ENCODE assay signal across 5 worm cellular contexts in the genomic region with DNA sequence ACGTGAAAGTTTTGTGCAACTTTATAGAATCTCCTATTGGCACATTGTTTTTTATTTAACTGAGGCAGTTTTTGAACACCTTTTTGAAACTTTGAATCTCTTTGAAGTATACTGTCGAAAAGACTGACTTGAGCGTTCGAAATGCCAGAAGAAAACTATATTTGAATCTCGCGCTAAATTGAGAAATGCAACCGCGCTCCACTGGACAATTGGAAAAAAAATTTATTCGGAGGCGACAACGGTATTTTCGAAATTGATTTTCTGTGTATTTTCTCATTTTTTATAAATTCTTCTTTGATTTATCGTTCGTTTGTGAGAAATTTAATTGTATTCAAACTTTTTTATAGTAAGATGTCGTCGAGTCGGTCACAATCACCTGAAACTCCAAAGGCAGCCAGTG.
TF ChIP-seq lines count a peak whose summit lies in the region.

A gene (plus strand): TSS at position 348 of the 400 bp plus-strand sequence.

TF ChIP-seq in whole organism, L1 larva, 84 proteins besides CTCF, POLR2A, EP300 and RAD21 (continued from another document and continues in another):
- TF ChIP-seq tlp-1 (tag; optimal IDR thresholded peaks at IDR 0.05; lab: Kevin White, UChicago) (no peak), dsc-1 (tag; optimal IDR thresholded peaks at IDR 0.05; lab: Kevin White, UChicago) (peak; percentile 49), hlh-17 (GFP tag; optimal IDR thresholded peaks at IDR 0.05; lab: Kevin White, UChicago; ENCODE audit: borderline replicate concordance) (no peak), nhr-11 (tag; optimal IDR thresholded peaks at IDR 0.05; lab: Kevin White, UChicago) (no peak), unc-98 (GFP tag; IDR thresholded peaks at IDR 0.05; lab: Robert Waterston, UW) (no peak), irx-1 (tag; optimal IDR thresholded peaks at IDR 0.05; lab: Kevin White, UChicago) (peak; percentile 19), ztf-11 (tag; optimal IDR thresholded peaks at IDR 0.05; lab: Kevin White, UChicago) (peak in 1 of 2 experiments; percentile 11), nhr-84 (tag; optimal IDR thresholded peaks at IDR 0.05; lab: Kevin White, UChicago) (no peak), snu-23 (GFP tag; optimal IDR thresholded peaks at IDR 0.05; lab: Kevin White, UChicago) (peak; percentile 70), efl-3 (GFP tag; optimal IDR thresholded peaks at IDR 0.05; lab: Kevin White, UChicago) (no peak), nhr-47 (tag; optimal IDR thresholded peaks at IDR 0.05; lab: Kevin White, UChicago) (peak; percentile 78), jun-1 (tag; optimal IDR thresholded peaks at IDR 0.05; lab: Kevin White, UChicago) (peak; percentile 22), C16A3.4 (tag; optimal IDR thresholded peaks at IDR 0.05; lab: Kevin White, UChicago) (peak; percentile 54), C04F5.9 (tag; optimal IDR thresholded peaks at IDR 0.05; lab: Kevin White, UChicago) (peak; percentile 10), mep-1 (tag; optimal IDR thresholded peaks at IDR 0.05; lab: Kevin White, UChicago) (peak; percentile 56), ceh-82 (tag; optimal IDR thresholded peaks at IDR 0.05; lab: Kevin White, UChicago) (peak; percentile 8 to 59 (median 50)), fkh-8 (tag; optimal IDR thresholded peaks at IDR 0.05; lab: Kevin White, UChicago) (no peak), lin-13 (GFP tag; optimal IDR thresholded peaks at IDR 0.05; lab: Kevin White, UChicago) (no peak), lsy-2 (tag; optimal IDR thresholded peaks at IDR 0.05; lab: Kevin White, UChicago) (peak; percentile 67 to 82), tbx-2 (tag; optimal IDR thresholded peaks at IDR 0.05; lab: Kevin White, UChicago) (peak; percentile 59), rnt-1 (tag; optimal IDR thresholded peaks at IDR 0.05; lab: Kevin White, UChicago) (peak; percentile 67), nhr-85 (tag; lab: Kevin White, UChicago) (peak; percentile 44), skn-1 (tag; optimal IDR thresholded peaks at IDR 0.05; lab: Kevin White, UChicago) (peak; percentile 26), isw-1 (GFP tag; IDR thresholded peaks at IDR 0.05; lab: Robert Waterston, UW) (no peak; the same call in none of the 2 replicates), ceh-8 (GFP tag; optimal IDR thresholded peaks at IDR 0.05; lab: Kevin White, UChicago) (no peak)

TF ChIP-seq in whole organism, L2 larva, 48 proteins besides CTCF, POLR2A, EP300 and RAD21 (continued from another document):
- TF ChIP-seq ama-1 (optimal IDR thresholded peaks at IDR 0.05; lab: Kevin White, UChicago): no peak
- TF ChIP-seq ztf-11 (tag; optimal IDR thresholded peaks at IDR 0.05; lab: Kevin White, UChicago): no peak
- no peak for TF ChIP-seq nhr-12 (tag; optimal IDR thresholded peaks at IDR 0.05; lab: Kevin White, UChicago)
- no peak for TF ChIP-seq R02D3.7 (tag; optimal IDR thresholded peaks at IDR 0.05; lab: Kevin White, UChicago)
- peak; percentile 42 for TF ChIP-seq sma-3 (GFP tag; optimal IDR thresholded peaks at IDR 0.05; lab: Kevin White, UChicago)
- peak; percentile 97 for TF ChIP-seq gmeb-1 (tag; optimal IDR thresholded peaks at IDR 0.05; lab: Kevin White, UChicago)
- TF ChIP-seq nhr-129 (tag; optimal IDR thresholded peaks at IDR 0.05; lab: Kevin White, UChicago): peak; percentile 59
- TF ChIP-seq sem-4 (tag; optimal IDR thresholded peaks at IDR 0.05; lab: Kevin White, UChicago): peak; percentile 37
- no peak for TF ChIP-seq skn-1 (tag; optimal IDR thresholded peaks at IDR 0.05; lab: Kevin White, UChicago)
- TF ChIP-seq dmd-4 (tag; optimal IDR thresholded peaks at IDR 0.05; lab: Kevin White, UChicago): no peak
- TF ChIP-seq alr-1 (tag; optimal IDR thresholded peaks at IDR 0.05; lab: Kevin White, UChicago): no peak
- peak; percentile 16 for TF ChIP-seq mab-5 (tag; optimal IDR thresholded peaks at IDR 0.05; lab: Kevin White, UChicago)
- peak; percentile 34 to 76 for TF ChIP-seq lsy-2 (tag; optimal IDR thresholded peaks at IDR 0.05; lab: Kevin White, UChicago)
- peak; percentile 58 for TF ChIP-seq C34F6.9 (tag; optimal IDR thresholded peaks at IDR 0.05; lab: Kevin White, UChicago)
- no peak for TF ChIP-seq nhr-23 (tag; optimal IDR thresholded peaks at IDR 0.05; lab: Kevin White, UChicago)
- no peak for TF ChIP-seq zag-1 (tag; optimal IDR thresholded peaks at IDR 0.05; lab: Kevin White, UChicago)
- no peak for TF ChIP-seq F13H6.1 (tag; optimal IDR thresholded peaks at IDR 0.05; lab: Kevin White, UChicago)
- TF ChIP-seq nhr-25 (tag; optimal IDR thresholded peaks at IDR 0.05; lab: Kevin White, UChicago): peak; percentile 57
TF ChIP-seq in whole organism, L2 larva: peak in this region for 12.

TF ChIP-seq in whole organism, L3 larva, 47 proteins besides CTCF, POLR2A, EP300 and RAD21 (continued from another document):
- TF ChIP-seq hmg-11 (tag; optimal IDR thresholded peaks at IDR 0.05; lab: Kevin White, UChicago) (peak; percentile 42), skn-1 (tag; optimal IDR thresholded peaks at IDR 0.05; lab: Kevin White, UChicago) (no peak), ZK546.5 (tag; optimal IDR thresholded peaks at IDR 0.05; lab: Kevin White, UChicago) (no peak), fos-1 (tag; optimal IDR thresholded peaks at IDR 0.05; lab: Kevin White, UChicago) (no peak), ceh-82 (tag; optimal IDR thresholded peaks at IDR 0.05; lab: Kevin White, UChicago) (no peak), elt-3 (tag; optimal IDR thresholded peaks at IDR 0.05; lab: Kevin White, UChicago) (no peak), pqm-1 (tag; optimal IDR thresholded peaks at IDR 0.05; lab: Kevin White, UChicago) (no peak), ceh-9 (tag; optimal IDR thresholded peaks at IDR 0.05; lab: Kevin White, UChicago) (no peak), fkh-2 (tag; optimal IDR thresholded peaks at IDR 0.05; lab: Kevin White, UChicago) (no peak), aly-2 (tag; optimal IDR thresholded peaks at IDR 0.05; lab: Kevin White, UChicago) (no peak), mml-1 (tag; optimal IDR thresholded peaks at IDR 0.05; lab: Kevin White, UChicago) (no peak), sea-2 (GFP tag; optimal IDR thresholded peaks at IDR 0.05; lab: Kevin White, UChicago) (no peak), ceh-16 (tag; optimal IDR thresholded peaks at IDR 0.05; lab: Kevin White, UChicago) (no peak), nhr-25 (tag; optimal IDR thresholded peaks at IDR 0.05; lab: Kevin White, UChicago) (peak; percentile 33), nhr-11 (tag; optimal IDR thresholded peaks at IDR 0.05; lab: Kevin White, UChicago) (no peak), ztf-11 (tag; optimal IDR thresholded peaks at IDR 0.05; lab: Kevin White, UChicago) (no peak), nhr-43 (tag; optimal IDR thresholded peaks at IDR 0.05; lab: Kevin White, UChicago; ENCODE audit: poor library complexity, severe bottlenecking) (peak; percentile 24), nhr-12 (tag; optimal IDR thresholded peaks at IDR 0.05; lab: Kevin White, UChicago) (no peak), nhr-28 (tag; optimal IDR thresholded peaks at IDR 0.05; lab: Kevin White, UChicago) (no peak), nhr-77 (tag; optimal IDR thresholded peaks at IDR 0.05; lab: Kevin White, UChicago) (no peak), nhr-23 (tag; optimal IDR thresholded peaks at IDR 0.05; lab: Kevin White, UChicago) (peak; percentile 70)
TF ChIP-seq in whole organism, L3 larva: peak in this region for 9.

TF ChIP-seq in whole organism, L4 larva, 104 proteins besides CTCF, POLR2A, EP300 and RAD21 (continued from another document and continues in another):
- TF ChIP-seq zag-1 (tag; optimal IDR thresholded peaks at IDR 0.05; lab: Kevin White, UChicago): no peak
- TF ChIP-seq aha-1 (tag; lab: Kevin White, UChicago): peak; percentile 51
- TF ChIP-seq ceh-44 (GFP tag; IDR thresholded peaks at IDR 0.05; lab: Robert Waterston, UW): no peak
- no peak for TF ChIP-seq daf-8 (GFP tag; IDR thresholded peaks at IDR 0.05; lab: Robert Waterston, UW)
- TF ChIP-seq mes-2 (tag; optimal IDR thresholded peaks at IDR 0.05; lab: Kevin White, UChicago; ENCODE audit: poor library complexity, severe bottlenecking): peak; percentile 69
- TF ChIP-seq ceh-62 (tag; optimal IDR thresholded peaks at IDR 0.05; lab: Kevin White, UChicago): no peak
- TF ChIP-seq daf-16 (GFP tag; optimal IDR thresholded peaks at IDR 0.05; lab: Kevin White, UChicago): no peak
- TF ChIP-seq daf-16 (tag; optimal IDR thresholded peaks at IDR 0.05; lab: Kevin White, UChicago): no peak
- no peak for TF ChIP-seq fkh-10 (GFP tag; optimal IDR thresholded peaks at IDR 0.05; lab: Kevin White, UChicago)
- TF ChIP-seq lin-13 (GFP tag; optimal IDR thresholded peaks at IDR 0.05; lab: Kevin White, UChicago): no peak
- TF ChIP-seq lin-29 (GFP tag; IDR thresholded peaks at IDR 0.05; lab: Robert Waterston, UW): no peak
- TF ChIP-seq hmg-1.1 (GFP tag; IDR thresholded peaks at IDR 0.05; lab: Robert Waterston, UW): 0 out of 2 replicates have a peak, but pooled peaks have one; percentile 19
- no peak for TF ChIP-seq vab-7 (GFP tag; IDR thresholded peaks at IDR 0.05; lab: Robert Waterston, UW)
- no peak for TF ChIP-seq duxl-1 (tag; optimal IDR thresholded peaks at IDR 0.05; lab: Kevin White, UChicago; ENCODE audit: poor library complexity)
- no peak for TF ChIP-seq gei-8 (GFP tag; optimal IDR thresholded peaks at IDR 0.05; lab: Kevin White, UChicago)
- TF ChIP-seq lim-7 (GFP tag; IDR thresholded peaks at IDR 0.05; lab: Robert Waterston, UW): no peak
- TF ChIP-seq mdl-1 (tag; optimal IDR thresholded peaks at IDR 0.05; lab: Kevin White, UChicago): no peak
- no peak for TF ChIP-seq tra-1 (GFP tag; IDR thresholded peaks at IDR 0.05; lab: Robert Waterston, UW)
- no peak for TF ChIP-seq dmd-9 (GFP tag; IDR thresholded peaks at IDR 0.05; lab: Robert Waterston, UW)
- no peak for TF ChIP-seq lin-39 (tag; optimal IDR thresholded peaks at IDR 0.05; lab: Kevin White, UChicago)
- TF ChIP-seq spr-1 (tag; optimal IDR thresholded peaks at IDR 0.05; lab: Kevin White, UChicago): no peak
- no peak for TF ChIP-seq ceh-32 (tag; optimal IDR thresholded peaks at IDR 0.05; lab: Kevin White, UChicago; ENCODE audit: poor library complexity)
- TF ChIP-seq lin-1 (GFP tag; IDR thresholded peaks at IDR 0.05; lab: Robert Waterston, UW): no peak
- no peak for TF ChIP-seq mxl-2 (GFP tag; conservative IDR thresholded peaks at IDR 0.05; lab: Robert Waterston, UW)
- TF ChIP-seq nhr-102 (tag; optimal IDR thresholded peaks at IDR 0.05; lab: Kevin White, UChicago): peak; percentile 16
- TF ChIP-seq zip-2 (tag; optimal IDR thresholded peaks at IDR 0.05; lab: Kevin White, UChicago): no peak
- no peak for TF ChIP-seq nhr-77 (tag; optimal IDR thresholded peaks at IDR 0.05; lab: Kevin White, UChicago)
- no peak for TF ChIP-seq D1046.2 (GFP tag; IDR thresholded peaks at IDR 0.05; lab: Robert Waterston, UW)
- TF ChIP-seq cey-2 (tag; optimal IDR thresholded peaks at IDR 0.05; lab: Kevin White, UChicago; ENCODE audit: borderline replicate concordance, insufficient read depth): no peak
- no peak for TF ChIP-seq snpc-1.2 (GFP tag; IDR thresholded peaks at IDR 0.05; lab: Robert Waterston, UW)
- TF ChIP-seq Y5F2A.4 (GFP tag; optimal IDR thresholded peaks at IDR 0.05; lab: Kevin White, UChicago): no peak
- no peak for TF ChIP-seq Y48G9A.11 (GFP tag; IDR thresholded peaks at IDR 0.05; lab: Robert Waterston, UW)
- TF ChIP-seq lin-15B (tag; optimal IDR thresholded peaks at IDR 0.05; lab: Kevin White, UChicago): no peak
- TF ChIP-seq dmd-8 (GFP tag; IDR thresholded peaks at IDR 0.05; lab: Robert Waterston, UW): no peak
- no peak for TF ChIP-seq Y75B8A.6 (GFP tag; IDR thresholded peaks at IDR 0.05; lab: Robert Waterston, UW)
- no peak for TF ChIP-seq unc-39 (tag; optimal IDR thresholded peaks at IDR 0.05; lab: Kevin White, UChicago)
- no peak for TF ChIP-seq F10B5.3 (tag; optimal IDR thresholded peaks at IDR 0.05; lab: Kevin White, UChicago)
- TF ChIP-seq ceh-28 (tag; optimal IDR thresholded peaks at IDR 0.05; lab: Kevin White, UChicago): no peak

TF ChIP-seq in whole organism, mixed stage, embryonic, 35 proteins besides CTCF, POLR2A, EP300 and RAD21 (continued from another document):
- no peak for TF ChIP-seq ceh-83 (GFP tag; optimal IDR thresholded peaks at IDR 0.05; lab: Kevin White, UChicago)
- TF ChIP-seq unc-120 (tag; optimal IDR thresholded peaks at IDR 0.05; lab: Kevin White, UChicago; ENCODE audit: poor library complexity, severe bottlenecking): no peak
- no peak for TF ChIP-seq sem-2 (GFP tag; optimal IDR thresholded peaks at IDR 0.05; lab: Kevin White, UChicago)
- TF ChIP-seq tbx-8 (GFP tag; optimal IDR thresholded peaks at IDR 0.05; lab: Kevin White, UChicago): no peak
- no peak for TF ChIP-seq blmp-1 (tag; optimal IDR thresholded peaks at IDR 0.05; lab: Kevin White, UChicago)
- TF ChIP-seq lsy-2 (tag; optimal IDR thresholded peaks at IDR 0.05; lab: Kevin White, UChicago): peak; percentile 67
- no peak for TF ChIP-seq nhr-28 (tag; optimal IDR thresholded peaks at IDR 0.05; lab: Kevin White, UChicago)
- TF ChIP-seq ztf-11 (tag; optimal IDR thresholded peaks at IDR 0.05; lab: Kevin White, UChicago): no peak
- no peak for TF ChIP-seq sptf-1 (tag; optimal IDR thresholded peaks at IDR 0.05; lab: Kevin White, UChicago)
- no peak for TF ChIP-seq nhr-12 (tag; optimal IDR thresholded peaks at IDR 0.05; lab: Kevin White, UChicago)
- peak; percentile 29 for TF ChIP-seq nhr-237 (tag; optimal IDR thresholded peaks at IDR 0.05; lab: Kevin White, UChicago)
- TF ChIP-seq nhr-76 (tag; optimal IDR thresholded peaks at IDR 0.05; lab: Kevin White, UChicago): no peak
- TF ChIP-seq drap-1 (GFP tag; optimal IDR thresholded peaks at IDR 0.05; lab: Kevin White, UChicago): no peak
- TF ChIP-seq pha-4 (tag; optimal IDR thresholded peaks at IDR 0.05; lab: Kevin White, UChicago): peak; percentile 47
- no peak for TF ChIP-seq snpc-4 (tag; optimal IDR thresholded peaks at IDR 0.05; lab: Kevin White, UChicago)
